Fruit fly (Drosophila melanogaster) whole organism, prepupa: ENCODE measurements around the gene CG9662.

Experiments
- CG3032 ChIP-seq: fragments of 200-800 bp; optimal IDR thresholded peaks from 2 replicates; lab custom pipeline; 2019; ENCODE audit warnings: missing biosample characterization, mild to moderate bottlenecking, missing genetic modification characterization, moderate library complexity
- Hr38 ChIP-seq: sonication (Bioruptor generic); optimal IDR thresholded peaks from 2 replicates; lab custom pipeline; 2016; ENCODE audit warnings: missing biosample characterization, missing genetic modification characterization
- Hr4 ChIP-seq: fragments of 200-800 bp; sonication (Bioruptor generic); optimal IDR thresholded peaks from 3 replicates; lab custom pipeline; 2016; ENCODE audit warnings: missing biosample characterization, missing genetic modification characterization
- esn ChIP-seq: fragments of 200-800 bp; sonication (Bioruptor generic); optimal IDR thresholded peaks from 2 replicates; lab custom pipeline; 2016; ENCODE audit warnings: missing biosample characterization, mild to moderate bottlenecking, missing genetic modification characterization, moderate library complexity
- vri ChIP-seq: fragments of 200-800 bp; sonication (Bioruptor generic); optimal IDR thresholded peaks from 3 replicates; lab custom pipeline; 2016; ENCODE audit warnings: missing biosample characterization, mild to moderate bottlenecking, missing genetic modification characterization

DNA sequence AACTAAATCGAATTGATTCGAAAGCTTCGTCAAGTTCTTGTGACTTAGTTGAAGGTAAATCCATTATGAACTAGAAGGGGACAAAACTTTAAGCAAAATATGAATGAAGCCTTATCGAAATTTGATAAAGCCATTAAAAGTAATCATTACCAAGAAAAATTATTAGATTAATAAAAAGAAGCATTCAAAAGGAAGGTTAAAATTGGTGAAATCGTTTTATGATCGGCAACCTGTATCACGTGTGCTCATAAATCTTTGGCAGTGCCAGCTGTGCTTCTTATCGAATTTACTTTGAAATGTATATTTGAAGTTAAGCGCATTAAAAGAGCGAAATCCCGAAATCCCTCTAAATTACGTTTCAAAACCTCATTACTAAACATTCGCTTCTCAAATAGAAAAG, 14.7 kb downstream of the CG9662 start:
- TF ChIP-seq Hr4 (GFP tag; lab: Kevin White, UChicago) = no peak
- TF ChIP-seq vri (GFP tag; lab: Kevin White, UChicago) = no peak
- no peak for TF ChIP-seq Hr38 (GFP tag; lab: Kevin White, UChicago)
- TF ChIP-seq CG3032 (tag; lab: Kevin White, UChicago) = no peak
- TF ChIP-seq esn (GFP tag; lab: Kevin White, UChicago) = no peak
